Fruit fly (Drosophila melanogaster) whole organism, embryonic: Measurements from ENCODE around the gene CG7912.

Source experiments
- Antp ChIP-seq: fragments of 200-800 bp; sonication (Bioruptor generic); optimal IDR thresholded peaks from 3 replicates; lab custom pipeline; 2016; ENCODE audit warnings: missing biosample characterization, missing genetic modification characterization
- Atf3 ChIP-seq: fragments of 200-800 bp; sonication (Bioruptor generic); optimal IDR thresholded peaks from 3 replicates; lab custom pipeline; 2016; ENCODE audit warnings: missing biosample characterization, missing genetic modification characterization
- Bdp1 ChIP-seq: fragments of 200-800 bp; sonication (Bioruptor generic); optimal IDR thresholded peaks from 3 replicates; lab custom pipeline; 2016; ENCODE audit warnings: missing biosample characterization, missing genetic modification characterization
- CG10431 ChIP-seq: fragments of 200-800 bp; sonication (Bioruptor generic); optimal IDR thresholded peaks from 3 replicates; lab custom pipeline; 2018; ENCODE audit warnings: missing biosample characterization, mild to moderate bottlenecking, missing genetic modification characterization
- CG10959 ChIP-seq: fragments of 200-800 bp; sonication (Bioruptor generic); IDR thresholded peaks from 2 replicates; pipeline ENCODE4 v1.3.6; 2022; ENCODE audit warnings: missing biosample characterization, missing genetic modification characterization
- CG12299 ChIP-seq: fragments of 200-800 bp; sonication (Bioruptor generic); optimal IDR thresholded peaks from 2 replicates; lab custom pipeline; 2018; ENCODE audit warnings: missing biosample characterization, mild to moderate bottlenecking, missing genetic modification characterization
- CG12391 ChIP-seq: fragments of 200-800 bp; sonication (Bioruptor generic); optimal IDR thresholded peaks from 3 replicates; lab custom pipeline; 2018; ENCODE audit warnings: missing biosample characterization, mild to moderate bottlenecking, missing genetic modification characterization, moderate library complexity
- CG13424 ChIP-seq: fragments of 200-800 bp; sonication (Bioruptor generic); optimal IDR thresholded peaks from 2 replicates; lab custom pipeline; 2019; ENCODE audit warnings: missing biosample characterization, mild to moderate bottlenecking, missing genetic modification characterization, moderate library complexity
- CG14441 ChIP-seq: fragments of 200-800 bp; sonication (Bioruptor generic); IDR thresholded peaks from 2 replicates; pipeline ENCODE4 v1.3.6; 2022; ENCODE audit warnings: missing biosample characterization, missing genetic modification characterization
- CG14965 ChIP-seq: fragments of 200-800 bp; sonication (Bioruptor generic); optimal IDR thresholded peaks from 2 replicates; lab custom pipeline; 2016; ENCODE audit warnings: missing biosample characterization, missing genetic modification characterization, borderline replicate concordance
- CG15601 ChIP-seq: fragments of 200-800 bp; sonication (Bioruptor generic); optimal IDR thresholded peaks from 3 replicates; lab custom pipeline; 2019; ENCODE audit warnings: missing biosample characterization, mild to moderate bottlenecking, missing genetic modification characterization, moderate library complexity
- CG17186 ChIP-seq: fragments of 200-800 bp; sonication (Bioruptor generic); optimal IDR thresholded peaks from 3 replicates; lab custom pipeline; 2017; ENCODE audit warnings: missing biosample characterization, missing genetic modification reagents, missing genetic modification characterization
- CG17912 ChIP-seq: fragments of 200-800 bp; sonication (Bioruptor generic); optimal IDR thresholded peaks from 2 replicates; lab custom pipeline; 2018; ENCODE audit warnings: missing biosample characterization, mild to moderate bottlenecking, missing genetic modification characterization
- CG1832 ChIP-seq: fragments of 200-800 bp; sonication (Bioruptor generic); optimal IDR thresholded peaks from 2 replicates; lab custom pipeline; 2017; ENCODE audit warnings: missing biosample characterization, mild to moderate bottlenecking, missing genetic modification characterization, inconsistent platforms
- CG2116 ChIP-seq: fragments of 200-800 bp; sonication (Bioruptor generic); optimal IDR thresholded peaks from 3 replicates; lab custom pipeline; 2018; ENCODE audit warnings: missing biosample characterization, mild to moderate bottlenecking, missing genetic modification characterization
- CG2129 ChIP-seq: fragments of 200-800 bp; sonication (Bioruptor generic); IDR thresholded peaks from 2 replicates; pipeline ENCODE4 v1.3.6; 2022; ENCODE audit warnings: missing biosample characterization, missing genetic modification characterization; ENCODE audit not compliant: partially characterized antibody
- CG32532 ChIP-seq: fragments of 200-800 bp; sonication (Bioruptor generic); IDR thresholded peaks from 2 replicates; pipeline ENCODE4 v1.3.6; 2022; ENCODE audit warnings: missing biosample characterization, missing genetic modification characterization
- CG5245 ChIP-seq: fragments of 200-800 bp; sonication (Bioruptor generic); optimal IDR thresholded peaks from 3 replicates; lab custom pipeline; 2016; ENCODE audit warnings: missing biosample characterization, missing genetic modification characterization
- CG6791 ChIP-seq: fragments of 200-800 bp; sonication (Bioruptor generic); IDR thresholded peaks from 3 replicates; pipeline ENCODE4 v1.3.6; 2022; ENCODE audit warnings: missing biosample characterization, missing genetic modification characterization; ENCODE audit not compliant: partially characterized antibody
- CG7271 ChIP-seq: fragments of 200-800 bp; sonication (Bioruptor generic); optimal IDR thresholded peaks from 2 replicates; lab custom pipeline; 2018; ENCODE audit warnings: missing biosample characterization, mild to moderate bottlenecking, missing genetic modification characterization, moderate library complexity
- CG9215 ChIP-seq: fragments of 200-800 bp; sonication (Bioruptor generic); IDR thresholded peaks from 2 replicates; pipeline ENCODE4 v1.3.6; 2022; ENCODE audit warnings: missing biosample characterization, missing genetic modification characterization
- CHES-1-like ChIP-seq: fragments of 200-800 bp; sonication (Bioruptor generic); optimal IDR thresholded peaks from 2 replicates; lab custom pipeline; 2016; ENCODE audit warnings: missing biosample characterization, missing genetic modification characterization
- CTCF ChIP-seq: fragments of 200-800 bp; sonication (Bioruptor generic); optimal IDR thresholded peaks from 2 replicates; lab custom pipeline; 2017; ENCODE audit warnings: missing biosample characterization, mild to moderate bottlenecking, missing genetic modification characterization, moderate library complexity
- CkIIα-i1 ChIP-seq: fragments of 200-800 bp; sonication (Bioruptor generic); IDR thresholded peaks from 2 replicates; pipeline ENCODE4 v1.3.6; 2022; ENCODE audit warnings: missing biosample characterization, missing genetic modification characterization
- Dip3 ChIP-seq: fragments of 200-800 bp; sonication (Bioruptor generic); optimal IDR thresholded peaks from 3 replicates; lab custom pipeline; 2016; ENCODE audit warnings: missing biosample characterization, missing genetic modification characterization
- Ets97D ChIP-seq: fragments of 200-800 bp; sonication (Bioruptor generic); optimal IDR thresholded peaks from 3 replicates; lab custom pipeline; 2016; ENCODE audit warnings: missing biosample characterization, missing genetic modification characterization
- Fer2 ChIP-seq: fragments of 200-800 bp; sonication (Bioruptor generic); optimal IDR thresholded peaks from 2 replicates; lab custom pipeline; 2018; ENCODE audit warnings: missing biosample characterization, mild to moderate bottlenecking, missing genetic modification characterization, moderate library complexity
- Nf-YB ChIP-seq: fragments of 200-800 bp; sonication (Bioruptor generic); optimal IDR thresholded peaks from 3 replicates; lab custom pipeline; 2019; ENCODE audit warnings: missing biosample characterization, mild to moderate bottlenecking, missing genetic modification characterization, moderate library complexity
- Opbp ChIP-seq: fragments of 200-800 bp; sonication (Bioruptor generic); IDR thresholded peaks from 3 replicates; pipeline ENCODE4 v1.3.6; 2022; ENCODE audit warnings: missing biosample characterization, missing genetic modification characterization; ENCODE audit not compliant: partially characterized antibody
- cg ChIP-seq: fragments of 200-800 bp; sonication (Bioruptor generic); optimal IDR thresholded peaks from 3 replicates; lab custom pipeline; 2019; ENCODE audit warnings: missing biosample characterization, mild to moderate bottlenecking, missing genetic modification characterization, moderate library complexity
- disco-r ChIP-seq: fragments of 200-800 bp; sonication (Bioruptor generic); optimal IDR thresholded peaks from 2 replicates; lab custom pipeline; 2016; ENCODE audit warnings: missing biosample characterization, missing genetic modification characterization
- dm ChIP-seq: fragments of 200-800 bp; sonication (Bioruptor generic); optimal IDR thresholded peaks from 3 replicates; lab custom pipeline; 2016; ENCODE audit warnings: missing biosample characterization, missing genetic modification characterization
- ems ChIP-seq: fragments of 200-800 bp; sonication (Bioruptor generic); optimal IDR thresholded peaks from 3 replicates; lab custom pipeline; 2016; ENCODE audit warnings: missing biosample characterization, missing genetic modification characterization
- grau ChIP-seq: fragments of 200-800 bp; optimal IDR thresholded peaks from 3 replicates; lab custom pipeline; 2019; ENCODE audit warnings: missing biosample characterization, mild to moderate bottlenecking, missing genetic modification characterization, moderate library complexity
- gsb ChIP-seq: fragments of 200-800 bp; sonication (Bioruptor generic); IDR thresholded peaks from 2 replicates; pipeline ENCODE4 v1.3.6; 2022; ENCODE audit warnings: missing biosample characterization, missing genetic modification characterization
- ind ChIP-seq: fragments of 200-800 bp; sonication (Bioruptor generic); optimal IDR thresholded peaks from 3 replicates; lab custom pipeline; 2016; ENCODE audit warnings: missing biosample characterization, missing genetic modification characterization
- knrl ChIP-seq: fragments of 200-800 bp; sonication (Bioruptor generic); IDR thresholded peaks from 3 replicates; pipeline ENCODE4 v1.3.6; 2022; ENCODE audit warnings: missing biosample characterization, missing genetic modification characterization; ENCODE audit not compliant: partially characterized antibody
- lmd ChIP-seq: fragments of 200-800 bp; sonication (Bioruptor generic); IDR thresholded peaks from 2 replicates; pipeline ENCODE4 v1.3.6; 2022; ENCODE audit warnings: missing biosample characterization, missing genetic modification characterization
- org-1 ChIP-seq: fragments of 200-800 bp; sonication (Bioruptor generic); optimal IDR thresholded peaks from 2 replicates; lab custom pipeline; 2017; ENCODE audit warnings: missing biosample characterization, missing genetic modification characterization
- peb ChIP-seq: fragments of 200-800 bp; sonication (Bioruptor generic); IDR thresholded peaks from 2 replicates; pipeline ENCODE4 v1.3.6; 2022; ENCODE audit warnings: missing biosample characterization, missing genetic modification characterization
- pfk ChIP-seq: fragments of 200-800 bp; sonication (Bioruptor generic); optimal IDR thresholded peaks from 2 replicates; lab custom pipeline; 2018; ENCODE audit warnings: missing biosample characterization, mild to moderate bottlenecking, missing genetic modification characterization, moderate library complexity
- sima ChIP-seq: fragments of 200-800 bp; sonication (Bioruptor generic); optimal IDR thresholded peaks from 2 replicates; lab custom pipeline; 2016; ENCODE audit warnings: missing biosample characterization, missing genetic modification characterization
- slp2 ChIP-seq: fragments of 200-800 bp; sonication (Bioruptor generic); optimal IDR thresholded peaks from 2 replicates; lab custom pipeline; 2016; ENCODE audit warnings: missing biosample characterization, missing genetic modification characterization
- ssp ChIP-seq: fragments of 200-800 bp; sonication (Bioruptor generic); IDR thresholded peaks from 2 replicates; pipeline ENCODE4 v1.3.6; 2022; ENCODE audit warnings: missing biosample characterization, missing genetic modification characterization
- tap ChIP-seq: fragments of 200-800 bp; optimal IDR thresholded peaks from 3 replicates; lab custom pipeline; 2019; ENCODE audit warnings: missing biosample characterization, mild to moderate bottlenecking, missing genetic modification characterization, moderate library complexity
- tin ChIP-seq: fragments of 200-800 bp; sonication (Bioruptor generic); optimal IDR thresholded peaks from 3 replicates; lab custom pipeline; 2016; ENCODE audit warnings: missing biosample characterization, missing genetic modification characterization
- trh ChIP-seq: fragments of 200-800 bp; sonication (Bioruptor generic); optimal IDR thresholded peaks from 2 replicates; lab custom pipeline; 2016; ENCODE audit warnings: missing biosample characterization, missing genetic modification characterization
- usp ChIP-seq: fragments of >200 bp; optimal IDR thresholded peaks from 2 replicates; lab custom pipeline; 2017; ENCODE audit warnings: missing biosample characterization, missing genetic modification characterization
- zfh2 ChIP-seq: fragments of 200-800 bp; sonication (Bioruptor generic); optimal IDR thresholded peaks from 2 replicates; lab custom pipeline; 2016; ENCODE audit warnings: missing biosample characterization, missing genetic modification characterization

Gene CG7912

dm6 chr3R:30046029-30047001 is 37.3 kb upstream of the CG7912 start, which contains the start of the genes RpL32 and CG7943 (continued):
- TF ChIP-seq CkIIα-i1 (0 out of 2 replicates have a peak, but pooled peaks have one; percentile 57), CG14965 (GFP tag; lab: Kevin White, UChicago) (peak; percentile 79), Atf3 (GFP tag; lab: Kevin White, UChicago) (peak; percentile 89), CG2129 (GFP tag; lab: Robert Waterston, UW) (peak; percentile 100), CG17912 (GFP tag; lab: Kevin White, UChicago) (peak; percentile 62), ssp (GFP tag; lab: Robert Waterston, UW) (peak; percentile 91), knrl (GFP tag; lab: Robert Waterston, UW) (peak; percentile 100), CG9215 (GFP tag; lab: Robert Waterston, UW) (peak; percentile 92), pfk (GFP tag; lab: Kevin White, UChicago) (peak; percentile 80), Ets97D (peak; percentile 99), sima (peak; percentile 97), CG14441 (GFP tag; lab: Robert Waterston, UW) (peak; percentile 92), dm (GFP tag; lab: Kevin White, UChicago) (peak; percentile 97), CG15601 (tag; lab: Kevin White, UChicago) (peak; percentile 83), CG12391 (tag; lab: Kevin White, UChicago) (peak; percentile 92), Bdp1 (GFP tag; lab: Kevin White, UChicago) (peak; percentile 80), lmd (GFP tag; lab: Robert Waterston, UW) (peak; percentile 95), Fer2 (tag; lab: Kevin White, UChicago) (peak; percentile 92), CG1832 (GFP tag; lab: Kevin White, UChicago) (no peak), CG32532 (GFP tag; lab: Robert Waterston, UW) (peak; percentile 96), CHES-1-like (peak; percentile 91), org-1 (GFP tag; lab: Kevin White, UChicago) (peak; percentile 90), gsb (GFP tag; lab: Robert Waterston, UW) (peak; percentile 92), grau (peak; percentile 86), CG7271 (tag; lab: Kevin White, UChicago) (peak; percentile 84), trh (peak; percentile 85), CG10431 (GFP tag; lab: Kevin White, UChicago) (peak; percentile 78), ind (GFP tag; lab: Kevin White, UChicago) (peak; percentile 97), tap (tag; lab: Kevin White, UChicago) (peak; percentile 89), Antp (peak; percentile 98), slp2 (GFP tag; lab: Kevin White, UChicago) (peak; percentile 93), peb (peak; percentile 92), cg (GFP tag; lab: Kevin White, UChicago) (no peak), Opbp (GFP tag; lab: Robert Waterston, UW) (peak; percentile 100), ems (peak; percentile 97), CTCF (GFP tag; lab: Kevin White, UChicago) (peak; percentile 67), Dip3 (GFP tag; lab: Kevin White, UChicago) (peak; percentile 97), CG12299 (tag; lab: Kevin White, UChicago) (peak; percentile 84), Nf-YB (GFP tag; lab: Kevin White, UChicago) (peak; percentile 62), CG5245 (peak; percentile 92), CG6791 (GFP tag; lab: Robert Waterston, UW) (peak; percentile 100), tin (GFP tag; lab: Kevin White, UChicago) (peak; percentile 96), CG17186 (GFP tag; lab: Kevin White, UChicago) (peak; percentile 99), CG13424 (tag; lab: Kevin White, UChicago) (peak; percentile 83), disco-r (GFP tag; lab: Kevin White, UChicago) (peak; percentile 92), zfh2 (peak; percentile 96), CG10959 (GFP tag; lab: Robert Waterston, UW) (peak; percentile 91), CG2116 (peak; percentile 95), usp (GFP tag; lab: Kevin White, UChicago) (no peak)
